Fruit fly (Drosophila melanogaster): Measurements from ENCODE around the gene CG42637.

DNA sequence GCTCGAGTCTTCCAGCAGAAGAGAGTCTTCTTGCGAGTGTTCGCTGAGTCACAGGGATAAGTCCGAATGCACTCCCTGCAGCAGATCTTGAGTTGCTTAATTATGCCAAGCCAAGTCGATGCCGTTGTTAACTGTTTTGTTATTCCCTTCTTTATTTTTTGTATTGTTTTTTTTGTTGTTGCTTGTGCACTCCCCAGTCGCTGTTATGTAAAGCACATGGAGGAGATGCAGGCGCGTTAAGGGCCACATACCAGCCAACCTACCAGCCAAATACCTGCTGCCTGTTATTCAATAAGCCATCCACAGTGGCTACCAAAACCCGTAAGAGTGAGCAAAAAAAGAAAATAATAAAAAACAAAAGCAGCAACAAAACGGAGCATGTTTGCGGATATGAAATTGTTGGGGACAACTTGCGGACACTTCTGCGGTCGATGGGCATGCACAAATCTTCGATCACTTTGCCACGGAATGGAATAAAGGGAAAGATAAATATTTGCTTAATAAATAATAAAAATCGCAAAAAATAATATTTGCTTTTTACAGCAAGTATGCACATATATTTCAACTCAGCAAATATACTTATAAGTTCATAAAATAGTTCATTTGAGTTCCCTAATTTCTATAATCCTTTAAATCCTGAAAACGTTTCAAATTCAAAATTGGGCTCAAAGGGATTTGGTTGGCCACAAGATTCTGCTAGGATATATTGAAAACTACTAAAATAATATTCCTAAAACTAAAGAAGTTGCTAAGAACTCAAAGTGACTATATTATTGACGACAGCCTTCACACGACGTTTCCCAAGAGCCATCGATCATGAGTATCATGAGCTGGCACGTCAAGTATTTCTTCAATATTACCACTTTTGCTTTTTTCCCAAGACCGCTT, 97.1 kb downstream of the CG42637 start:
- TF ChIP-seq CG12605 (GFP tag; IDR thresholded peaks at IDR 0.05) = no peak
- TF ChIP-seq Pif1A (GFP tag; optimal IDR thresholded peaks at IDR 0.05) = peak; percentile 35
